Worm (Caenorhabditis elegans): ENCODE data around the gene C47G2.3.

The C47G2.3 gene

DNA sequence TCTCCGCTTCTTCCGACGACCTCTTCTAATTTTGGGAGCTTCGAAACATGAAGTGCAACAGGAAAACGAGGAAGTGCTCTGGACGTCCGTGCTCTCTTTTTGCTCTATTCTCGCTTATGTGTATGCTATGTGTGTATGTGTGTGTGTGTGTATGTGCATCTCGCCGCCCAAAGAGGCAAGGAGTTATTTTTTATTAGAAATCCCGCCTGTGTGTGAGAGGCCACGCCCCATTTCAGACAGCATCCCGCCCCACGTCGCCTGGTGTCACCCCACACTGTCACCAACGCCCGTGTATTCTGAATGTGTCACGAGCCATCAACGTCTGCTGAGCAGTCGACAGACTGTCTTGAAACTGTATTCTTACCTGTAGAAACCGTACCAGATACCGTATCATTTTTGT, 34.4 kb downstream of the C47G2.3 start, which contains the start of gene T05B9.2:
Gene T05B9.2, plus strand, starts transcription at position 301 of the 400 bp plus-strand sequence.
- TF ChIP-seq fos-1 (tag; optimal IDR thresholded peaks at IDR 0.05) (no peak), zag-1 (tag; optimal IDR thresholded peaks at IDR 0.05) (no peak), ceh-9 (tag; optimal IDR thresholded peaks at IDR 0.05) (no peak)

ce11 chrII:11247414-11247813, 42.5 kb downstream of the C47G2.3 start, which contains the start of gene T06D8.10:
T06D8.10 (minus strand) TSS chrII:11247514.
- TF ChIP-seq nhr-43 (tag; optimal IDR thresholded peaks at IDR 0.05; ENCODE audit: poor library complexity, severe bottlenecking) (peak; percentile 10), nhr-25 (tag; optimal IDR thresholded peaks at IDR 0.05) (peak; percentile 81), zag-1 (tag; optimal IDR thresholded peaks at IDR 0.05) (no peak)

ce11 chrII:11246506-11246905, 43.5 kb downstream of the C47G2.3 start:
- peak; percentile 29 for TF ChIP-seq nhr-25 (tag; optimal IDR thresholded peaks at IDR 0.05)
- TF ChIP-seq lin-39 (tag; optimal IDR thresholded peaks at IDR 0.05), result no peak
- no peak for TF ChIP-seq eor-1 (tag; optimal IDR thresholded peaks at IDR 0.05)
- no peak for TF ChIP-seq nfya-1 (tag; optimal IDR thresholded peaks at IDR 0.05; ENCODE audit: insufficient read depth)

DNA sequence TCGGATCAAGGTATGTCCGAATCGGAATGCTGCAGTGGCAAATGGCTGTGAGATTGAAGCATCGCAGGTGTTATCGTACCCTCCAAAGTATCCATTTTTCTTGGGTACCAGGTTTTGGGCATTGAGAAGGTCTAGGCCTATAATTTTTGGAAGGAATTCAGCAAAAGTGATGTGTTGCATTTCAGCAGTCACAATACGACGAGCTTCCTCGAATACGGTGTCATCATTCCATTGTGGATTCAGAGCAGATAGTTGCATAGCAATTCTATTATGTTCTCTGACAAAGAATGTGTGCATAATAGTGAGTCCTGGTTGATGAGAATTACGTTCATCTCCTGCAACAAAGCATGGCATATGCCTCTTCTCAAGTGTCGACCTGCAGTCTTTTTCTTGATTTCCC, 47.0 kb downstream of the C47G2.3 start:
- no peak for TF ChIP-seq zag-1 (tag; optimal IDR thresholded peaks at IDR 0.05)
- TF ChIP-seq daf-12 (tag; optimal IDR thresholded peaks at IDR 0.05), result no peak
- TF ChIP-seq egl-5 (tag; optimal IDR thresholded peaks at IDR 0.05), result no peak
- TF ChIP-seq nhr-77 (tag; optimal IDR thresholded peaks at IDR 0.05), result no peak
- TF ChIP-seq elt-1 (tag; optimal IDR thresholded peaks at IDR 0.05), result no peak
- TF ChIP-seq eor-1 (tag; optimal IDR thresholded peaks at IDR 0.05), result no peak
- no peak for TF ChIP-seq sea-2 (GFP tag; optimal IDR thresholded peaks at IDR 0.05)
- no peak for TF ChIP-seq ceh-82 (tag; optimal IDR thresholded peaks at IDR 0.05)
- TF ChIP-seq nhr-43 (tag; optimal IDR thresholded peaks at IDR 0.05; ENCODE audit: poor library complexity, severe bottlenecking), result no peak
- no peak for TF ChIP-seq lsy-12 (tag; optimal IDR thresholded peaks at IDR 0.05)
- no peak for TF ChIP-seq nhr-12 (tag; optimal IDR thresholded peaks at IDR 0.05)
- no peak for TF ChIP-seq unc-62 (GFP tag; optimal IDR thresholded peaks at IDR 0.05)
- no peak for TF ChIP-seq egl-27 (tag; optimal IDR thresholded peaks at IDR 0.05)
- no peak for TF ChIP-seq nhr-23 (tag; optimal IDR thresholded peaks at IDR 0.05)
- no peak for TF ChIP-seq nhr-25 (tag; optimal IDR thresholded peaks at IDR 0.05)
- no peak for TF ChIP-seq lin-39 (tag; optimal IDR thresholded peaks at IDR 0.05)
- TF ChIP-seq elt-3 (tag; optimal IDR thresholded peaks at IDR 0.05), result no peak
- TF ChIP-seq ceh-28 (tag; optimal IDR thresholded peaks at IDR 0.05), result no peak

ce11 chrII:11241497-11241896, 48.5 kb downstream of the C47G2.3 start:
- no peak for TF ChIP-seq hmg-11 (tag; optimal IDR thresholded peaks at IDR 0.05)
- no peak for TF ChIP-seq nhr-76 (tag; optimal IDR thresholded peaks at IDR 0.05)

ce11 chrII:11240963-11241362, 49.0 kb downstream of the C47G2.3 start:
- TF ChIP-seq nhr-12 (tag; optimal IDR thresholded peaks at IDR 0.05), result no peak
- TF ChIP-seq ama-1 (optimal IDR thresholded peaks at IDR 0.05), result no peak
- no peak for TF ChIP-seq nhr-11 (tag; optimal IDR thresholded peaks at IDR 0.05)
- no peak for TF ChIP-seq hmg-11 (tag; optimal IDR thresholded peaks at IDR 0.05)
- no peak for TF ChIP-seq egl-27 (tag; optimal IDR thresholded peaks at IDR 0.05)
- no peak for TF ChIP-seq tbx-2 (tag; optimal IDR thresholded peaks at IDR 0.05)
- TF ChIP-seq unc-62 (GFP tag; optimal IDR thresholded peaks at IDR 0.05), result no peak
- TF ChIP-seq ztf-4 (tag; optimal IDR thresholded peaks at IDR 0.05), result no peak
- TF ChIP-seq mml-1 (tag; optimal IDR thresholded peaks at IDR 0.05), result no peak
- no peak for TF ChIP-seq mdl-1 (tag; optimal IDR thresholded peaks at IDR 0.05)
- no peak for TF ChIP-seq zag-1 (tag; optimal IDR thresholded peaks at IDR 0.05)
- TF ChIP-seq ZK546.5 (tag; optimal IDR thresholded peaks at IDR 0.05), result no peak
- TF ChIP-seq jun-1 (tag; optimal IDR thresholded peaks at IDR 0.05), result no peak
- TF ChIP-seq pha-4 (tag; optimal IDR thresholded peaks at IDR 0.05), result no peak

Measured in whole organism, L3 larva.